Worm (Caenorhabditis elegans): Measurements from ENCODE around the gene cri-2.

Gene cri-2

DNA sequence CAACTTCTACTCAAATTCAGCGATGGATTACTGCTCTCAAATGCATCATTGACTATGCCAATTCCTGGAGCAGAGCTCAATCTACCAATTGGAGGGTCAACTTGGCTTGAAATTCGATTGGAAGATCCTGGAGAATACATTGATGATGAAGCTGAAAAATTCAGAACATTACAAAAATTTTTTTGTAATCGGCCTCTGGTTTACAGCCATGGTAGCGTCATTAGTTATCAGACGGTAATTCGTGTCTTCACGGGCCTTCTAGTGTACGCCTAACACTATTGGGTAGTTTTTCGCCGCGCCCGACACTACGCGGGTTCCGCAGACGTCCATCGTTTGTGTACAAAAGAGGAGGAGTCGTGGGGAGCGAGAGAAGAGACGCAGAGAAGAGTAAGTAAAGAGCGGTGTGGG lies 27.1 kb downstream of the cri-2 start (continued):
- TF ChIP-seq F57A8.1 (GFP tag; optimal IDR thresholded peaks at IDR 0.05) (no peak), snpc-4 (GFP tag; optimal IDR thresholded peaks at IDR 0.05) (peak; percentile 100), snpc-4 (tag; optimal IDR thresholded peaks at IDR 0.05) (peak; percentile 99 to 100 (median 100)), attf-6 (GFP tag; IDR thresholded peaks at IDR 0.05) (peak; percentile 94), repo-1 (tag; optimal IDR thresholded peaks at IDR 0.05) (peak; percentile 87), ztf-18 (tag; optimal IDR thresholded peaks at IDR 0.05) (peak; percentile 72), egrh-3 (GFP tag; IDR thresholded peaks at IDR 0.05) (peak; percentile 70), ztf-22 (GFP tag; optimal IDR thresholded peaks at IDR 0.05) (peak; percentile 22), mxl-1 (tag; optimal IDR thresholded peaks at IDR 0.05) (peak; percentile 31), egl-18 (GFP tag; IDR thresholded peaks at IDR 0.05) (no peak), zfh-2 (GFP tag; conservative IDR thresholded peaks at IDR 0.05) (peak; percentile 75), lsl-1 (GFP tag; optimal IDR thresholded peaks at IDR 0.05) (peak; percentile 83), ekl-4 (GFP tag; IDR thresholded peaks at IDR 0.05) (peak; percentile 94), madf-8 (GFP tag; conservative IDR thresholded peaks at IDR 0.05) (peak; percentile 65), lag-1 (GFP tag; IDR thresholded peaks at IDR 0.05) (no peak), B0336.3 (GFP tag; IDR thresholded peaks at IDR 0.05) (peak; percentile 96), F49E8.2 (tag; optimal IDR thresholded peaks at IDR 0.05; ENCODE audit: insufficient read depth) (peak; percentile 96), Y95B8A.8 (GFP tag; IDR thresholded peaks at IDR 0.05) (peak; percentile 86), bed-2 (GFP tag; IDR thresholded peaks at IDR 0.05) (peak; percentile 41; the same call in 1 of the 2 replicates), T26A5.8 (tag; optimal IDR thresholded peaks at IDR 0.05) (no peak), ceh-79 (tag; optimal IDR thresholded peaks at IDR 0.05) (no peak), Y79H2A.3 (GFP tag; conservative IDR thresholded peaks at IDR 0.05) (0 out of 2 replicates have a peak, but pooled peaks have one; percentile 65), ztf-28 (GFP tag; IDR thresholded peaks at IDR 0.05) (peak; percentile 91), F57C9.4 (tag; optimal IDR thresholded peaks at IDR 0.05) (no peak), F39B2.1 (GFP tag; IDR thresholded peaks at IDR 0.05) (peak; percentile 82), efl-1 (GFP tag; optimal IDR thresholded peaks at IDR 0.05) (peak; percentile 35), ztf-3 (GFP tag; optimal IDR thresholded peaks at IDR 0.05) (no peak), rcor-1 (GFP tag; IDR thresholded peaks at IDR 0.05) (peak; percentile 95), ztf-25 (GFP tag; IDR thresholded peaks at IDR 0.05) (peak; percentile 73; the same call in 1 of the 2 replicates), aptf-3 (GFP tag; IDR thresholded peaks at IDR 0.05) (no peak), hlh-12 (tag; optimal IDR thresholded peaks at IDR 0.05) (no peak), hsf-1 (GFP tag; IDR thresholded peaks at IDR 0.05) (peak; percentile 92), hmg-1.2 (GFP tag; IDR thresholded peaks at IDR 0.05) (peak; percentile 99), F23B12.7 (tag; optimal IDR thresholded peaks at IDR 0.05; ENCODE audit: insufficient read depth) (peak; percentile 74), B0035.1 (tag; optimal IDR thresholded peaks at IDR 0.05) (no peak), chd-7 (tag; optimal IDR thresholded peaks at IDR 0.05) (peak; percentile 74), attf-3 (GFP tag; conservative IDR thresholded peaks at IDR 0.05) (peak; percentile 77), snpc-1.3 (tag; optimal IDR thresholded peaks at IDR 0.05; ENCODE audit: insufficient read depth) (peak; percentile 98), die-1 (tag; optimal IDR thresholded peaks at IDR 0.05) (peak; percentile 52), nfya-1 (tag; optimal IDR thresholded peaks at IDR 0.05; ENCODE audit: borderline replicate concordance, insufficient read depth) (no peak), snpc-1.1 (tag; optimal IDR thresholded peaks at IDR 0.05; ENCODE audit: insufficient read depth) (peak; percentile 99), fkh-3 (tag; optimal IDR thresholded peaks at IDR 0.05) (peak; percentile 54), nhr-27 (tag; optimal IDR thresholded peaks at IDR 0.05) (peak; percentile 23), let-526 (GFP tag; IDR thresholded peaks at IDR 0.05) (no peak), lsy-27 (tag; optimal IDR thresholded peaks at IDR 0.05; ENCODE audit: borderline replicate concordance, insufficient read depth) (peak; percentile 31), C06A6.2 (GFP tag; conservative IDR thresholded peaks at IDR 0.05) (peak; percentile 74), mcd-1 (GFP tag; IDR thresholded peaks at IDR 0.05) (peak; percentile 84), ceh-58 (GFP tag; IDR thresholded peaks at IDR 0.05) (no peak)

All from whole organism, young adult.